Worm (Caenorhabditis elegans) whole organism, young adult: Measurements from ENCODE around the gene anmt-2.

Experiments
- B0019.2 ChIP-seq: fragments of 200-800 bp; sonication (Bioruptor generic); conservative IDR thresholded peaks from 2 replicates; pipeline ENCODE4 v1.3.6; 2022; ENCODE audit warnings: missing genetic modification reagents, missing genetic modification characterization, missing compliant biosample characterization
- B0261.1 ChIP-seq: sonication (generic microtip); optimal IDR thresholded peaks from 2 replicates; lab custom pipeline; 2016; ENCODE audit warnings: mild to moderate bottlenecking, missing genetic modification characterization, moderate library complexity, missing compliant biosample characterization
- C06A6.2 ChIP-seq: fragments of 200-800 bp; sonication (Bioruptor generic); conservative IDR thresholded peaks from 2 replicates; pipeline ENCODE4 v1.3.6; 2022; ENCODE audit warnings: missing genetic modification characterization, missing compliant biosample characterization
- F10E7.11 ChIP-seq: sonication (generic microtip); optimal IDR thresholded peaks from 2 replicates; lab custom pipeline; 2017; ENCODE audit warnings: mild to moderate bottlenecking, missing genetic modification characterization, moderate library complexity, missing compliant biosample characterization
- F22D6.2 ChIP-seq: sonication (generic microtip); optimal IDR thresholded peaks from 2 replicates; lab custom pipeline; 2016; ENCODE audit warnings: mild to moderate bottlenecking, missing genetic modification characterization, missing compliant biosample characterization
- F33H1.4 ChIP-seq: fragments of 200-800 bp; sonication (Bioruptor generic); IDR thresholded peaks from 2 replicates; pipeline ENCODE4 v1.3.6; 2022; ENCODE audit warnings: missing genetic modification reagents, missing genetic modification characterization, missing compliant biosample characterization
- F37B4.10 ChIP-seq: fragments of 200-800 bp; sonication (Bioruptor generic); IDR thresholded peaks from 2 replicates; pipeline ENCODE4 v1.3.6; 2022; ENCODE audit warnings: missing genetic modification characterization, missing compliant biosample characterization
- K11D2.4 ChIP-seq: fragments of 200-800 bp; sonication (Bioruptor generic); IDR thresholded peaks from 2 replicates; pipeline ENCODE4 v1.3.6; 2022; ENCODE audit warnings: missing genetic modification reagents, missing genetic modification characterization, missing compliant biosample characterization
- Y53G8AR.9 ChIP-seq: fragments of 200-800 bp; sonication (Bioruptor generic); conservative IDR thresholded peaks from 2 replicates; pipeline ENCODE4 v1.3.6; 2022; ENCODE audit warnings: missing genetic modification reagents, missing genetic modification characterization, missing compliant biosample characterization
- Y67H2A.10 ChIP-seq: fragments of 200-800 bp; sonication (Bioruptor generic); conservative IDR thresholded peaks from 2 replicates; pipeline ENCODE4 v1.3.6; 2022; ENCODE audit warnings: missing genetic modification reagents, missing genetic modification characterization, missing compliant biosample characterization
- Y95B8A.8 ChIP-seq: fragments of 200-800 bp; sonication (Bioruptor generic); IDR thresholded peaks from 2 replicates; pipeline ENCODE4 v1.3.6; 2022; ENCODE audit warnings: missing genetic modification reagents, missing genetic modification characterization, missing compliant biosample characterization
- ama-1 ChIP-seq, 3 experiments: fragments of 150-350 bp in 1 of 3; sonication (generic microtip) in 2 of 3; optimal IDR thresholded peaks; 2 replicates each; lab custom pipeline; 2014 to 2018; ENCODE audit warnings: missing biosample characterization in 2 of 3, missing genetic modification characterization in 2 of 3, missing genetic modification reagents in 2 of 3
- aptf-2 ChIP-seq: fragments of 200-800 bp; sonication (Bioruptor generic); conservative IDR thresholded peaks from 2 replicates; pipeline ENCODE4 v1.3.6; 2022; ENCODE audit warnings: missing genetic modification reagents, missing genetic modification characterization, missing compliant biosample characterization
- aptf-3 ChIP-seq: fragments of 200-800 bp; sonication (Bioruptor generic); IDR thresholded peaks from 2 replicates; pipeline ENCODE4 v1.3.6; 2022; ENCODE audit warnings: missing genetic modification characterization, missing compliant biosample characterization
- attf-3 ChIP-seq: fragments of 200-800 bp; sonication (Bioruptor generic); conservative IDR thresholded peaks from 2 replicates; pipeline ENCODE4 v1.3.6; 2022; ENCODE audit warnings: missing genetic modification reagents, missing genetic modification characterization, missing compliant biosample characterization
- bed-1 ChIP-seq: fragments of 200-800 bp; sonication (Bioruptor generic); IDR thresholded peaks from 2 replicates; pipeline ENCODE4 v1.3.6; 2022; ENCODE audit warnings: missing genetic modification reagents, missing genetic modification characterization, missing compliant biosample characterization
- cebp-2 ChIP-seq: fragments of 200-800 bp; sonication (Bioruptor generic); IDR thresholded peaks from 2 replicates; pipeline ENCODE4 v1.3.6; 2022; ENCODE audit warnings: missing genetic modification characterization, missing compliant biosample characterization
- ceh-100 ChIP-seq: fragments of 200-800 bp; sonication (Bioruptor generic); IDR thresholded peaks from 2 replicates; pipeline ENCODE4 v1.3.6; 2022; ENCODE audit warnings: missing genetic modification reagents, missing genetic modification characterization, missing compliant biosample characterization
- dox-1 ChIP-seq: fragments of 200-800 bp; sonication (Bioruptor generic); IDR thresholded peaks from 2 replicates; pipeline ENCODE4 v1.3.6; 2022; ENCODE audit warnings: missing genetic modification reagents, missing genetic modification characterization, missing compliant biosample characterization
- dpff-1 ChIP-seq: sonication (generic microtip); optimal IDR thresholded peaks from 2 replicates; lab custom pipeline; 2017; ENCODE audit warnings: mild to moderate bottlenecking, missing genetic modification characterization, missing compliant biosample characterization
- egl-44 ChIP-seq: fragments of 200-800 bp; sonication (Bioruptor generic); IDR thresholded peaks from 2 replicates; pipeline ENCODE4 v1.3.6; 2022; ENCODE audit warnings: missing genetic modification reagents, missing genetic modification characterization, missing compliant biosample characterization
- ets-4 ChIP-seq: fragments of 200-800 bp; sonication (Bioruptor generic); optimal IDR thresholded peaks from 2 replicates; lab custom pipeline; 2018; ENCODE audit warnings: mild to moderate bottlenecking, missing genetic modification characterization, missing compliant biosample characterization
- hlh-26 ChIP-seq: fragments of 200-800 bp; sonication (Bioruptor generic); conservative IDR thresholded peaks from 2 replicates; pipeline ENCODE4 v1.3.6; 2022; ENCODE audit warnings: missing genetic modification reagents, missing genetic modification characterization, missing compliant biosample characterization
- hmg-20 ChIP-seq: fragments of 200-800 bp; sonication (Bioruptor generic); IDR thresholded peaks from 2 replicates; pipeline ENCODE4 v1.3.6; 2022; ENCODE audit warnings: missing genetic modification reagents, missing genetic modification characterization, missing compliant biosample characterization
- hsf-1 ChIP-seq: fragments of 200-800 bp; sonication (Bioruptor generic); IDR thresholded peaks from 2 replicates; pipeline ENCODE4 v1.3.6; 2022; ENCODE audit warnings: missing genetic modification reagents, missing genetic modification characterization, missing compliant biosample characterization
- let-526 ChIP-seq: fragments of 200-800 bp; sonication (Bioruptor generic); IDR thresholded peaks from 2 replicates; pipeline ENCODE4 v1.3.6; 2022; ENCODE audit warnings: missing genetic modification reagents, missing genetic modification characterization, missing compliant biosample characterization
- lin-40 ChIP-seq: sonication (generic microtip); optimal IDR thresholded peaks from 2 replicates; lab custom pipeline; 2016; ENCODE audit warnings: missing genetic modification characterization, mild to moderate bottlenecking, missing compliant biosample characterization, missing genotype, missing genetic modification reagents
- lsl-1 ChIP-seq: fragments of 200-800 bp; sonication (Bioruptor generic); optimal IDR thresholded peaks from 2 replicates; lab custom pipeline; 2018; ENCODE audit warnings: mild to moderate bottlenecking, missing genetic modification characterization, moderate library complexity, missing compliant biosample characterization
- madf-3 ChIP-seq: fragments of 200-800 bp; sonication (Bioruptor generic); IDR thresholded peaks from 2 replicates; pipeline ENCODE4 v1.3.6; 2022; ENCODE audit warnings: missing genetic modification reagents, missing genetic modification characterization, missing compliant biosample characterization
- mcd-1 ChIP-seq: fragments of 200-800 bp; sonication (Bioruptor generic); IDR thresholded peaks from 2 replicates; pipeline ENCODE4 v1.3.6; 2022; ENCODE audit warnings: missing genetic modification reagents, missing genetic modification characterization, missing compliant biosample characterization
- nfya-1 ChIP-seq: sonication (generic microtip); optimal IDR thresholded peaks from 2 replicates; lab custom pipeline; 2017; ENCODE audit warnings: antibody characterized with exemption, missing compliant biosample characterization, missing genetic modification characterization, borderline replicate concordance; ENCODE audit not compliant: insufficient read depth
- nhr-179 ChIP-seq: sonication (generic microtip); optimal IDR thresholded peaks from 2 replicates; lab custom pipeline; 2016; ENCODE audit warnings: mild to moderate bottlenecking, missing genetic modification characterization, missing compliant biosample characterization
- nhr-80 ChIP-seq: sonication (generic microtip); optimal IDR thresholded peaks from 2 replicates; lab custom pipeline; 2016; ENCODE audit warnings: missing genetic modification characterization, missing compliant biosample characterization
- repo-1 ChIP-seq: sonication (generic microtip); optimal IDR thresholded peaks from 2 replicates; lab custom pipeline; 2017; ENCODE audit warnings: mild to moderate bottlenecking, missing genetic modification characterization, missing compliant biosample characterization
- rpc-1 ChIP-seq, 2 experiments: fragments of 150-350 bp in 1 of 2; sonication (generic microtip) in 1 of 2; optimal IDR thresholded peaks; 2 replicates each; lab custom pipeline; 2014 to 2018; ENCODE audit warnings: missing biosample characterization in 1 of 2, missing genetic modification characterization in 1 of 2, missing genetic modification reagents in 1 of 2, missing genotype in 1 of 2
- sea-2 ChIP-seq: fragments of 200-800 bp; sonication (Bioruptor generic); IDR thresholded peaks from 2 replicates; pipeline ENCODE4 v1.3.6; 2022; ENCODE audit warnings: missing genetic modification characterization, missing compliant biosample characterization
- snpc-1.3 ChIP-seq: sonication (generic microtip); optimal IDR thresholded peaks from 2 replicates; lab custom pipeline; 2017; ENCODE audit warnings: missing genetic modification characterization, mild to moderate bottlenecking, missing compliant biosample characterization, antibody characterized with exemption, moderate library complexity, missing genotype, missing genetic modification reagents; ENCODE audit not compliant: insufficient read depth
- sptf-2 ChIP-seq: fragments of 200-800 bp; sonication (Bioruptor generic); optimal IDR thresholded peaks from 2 replicates; lab custom pipeline; 2018; ENCODE audit warnings: mild to moderate bottlenecking, missing genetic modification characterization, missing compliant biosample characterization
- tbx-9 ChIP-seq: sonication (generic microtip); optimal IDR thresholded peaks from 2 replicates; lab custom pipeline; 2016; ENCODE audit warnings: borderline replicate concordance, missing genetic modification characterization, inconsistent platforms, missing compliant biosample characterization
- tlf-1 ChIP-seq: fragments of 200-800 bp; sonication (Bioruptor generic); optimal IDR thresholded peaks from 2 replicates; lab custom pipeline; 2018; ENCODE audit warnings: mild to moderate bottlenecking, missing genetic modification characterization, missing compliant biosample characterization
- unc-62 ChIP-seq: fragments of 150-350 bp; optimal IDR thresholded peaks from 2 replicates; lab custom pipeline; 2014; ENCODE audit warnings: missing biosample characterization, missing genetic modification reagents, missing genetic modification characterization
- zim-3 ChIP-seq: sonication (generic microtip); optimal IDR thresholded peaks from 2 replicates; lab custom pipeline; 2017; ENCODE audit warnings: mild to moderate bottlenecking, missing genetic modification characterization, moderate library complexity, missing compliant biosample characterization
- ztf-25 ChIP-seq: fragments of 200-800 bp; sonication (Bioruptor generic); IDR thresholded peaks from 2 replicates; pipeline ENCODE4 v1.3.6; 2022; ENCODE audit warnings: missing genetic modification reagents, missing genetic modification characterization, missing compliant biosample characterization

anmt-2 gene

DNA sequence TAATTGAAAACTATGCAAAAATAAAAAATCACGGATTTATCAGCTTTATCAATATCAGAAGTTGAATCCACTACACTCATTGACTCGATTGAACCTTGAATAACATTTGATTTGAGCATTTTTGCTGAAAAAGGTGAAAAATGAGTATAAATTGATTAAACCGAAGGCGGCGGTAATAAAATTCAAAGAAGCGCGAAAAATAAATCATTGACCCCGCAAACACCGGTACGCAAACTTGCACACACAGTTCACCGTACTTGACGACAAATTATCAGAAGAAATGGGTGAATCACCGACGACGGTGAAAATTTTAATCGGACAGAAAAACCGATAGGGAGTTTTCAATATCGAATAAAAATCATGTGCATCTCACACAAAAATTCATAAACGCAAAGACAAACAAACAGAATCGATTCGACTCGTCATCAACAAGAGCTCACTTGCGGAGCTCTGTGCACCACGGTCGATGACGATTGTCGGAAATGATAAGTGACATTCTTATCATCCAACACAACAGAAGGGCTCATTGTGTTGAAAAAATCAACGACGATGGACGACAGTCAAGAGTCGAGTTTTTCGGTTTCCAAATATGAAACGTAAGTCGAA, 8.0 kb downstream of the anmt-2 start, which contains the start of the genes wht-7 and Y42G9A.1 (continued):
- no peak for TF ChIP-seq tlf-1 (GFP tag; lab: Kevin White, UChicago)
- no peak for TF ChIP-seq aptf-3
- no peak for TF ChIP-seq madf-3
- no peak for TF ChIP-seq B0261.1 (tag; lab: Kevin White, UChicago)
- peak; percentile 40 for TF ChIP-seq lsl-1 (GFP tag; lab: Kevin White, UChicago)
- TF ChIP-seq sptf-2 (GFP tag; lab: Kevin White, UChicago): no peak
- TF ChIP-seq rpc-1 (optimal IDR thresholded peaks at IDR 0.05; lab: Kevin White, UChicago): no peak
- TF ChIP-seq rpc-1 (tag; optimal IDR thresholded peaks at IDR 0.05; lab: Kevin White, UChicago): no peak
- TF ChIP-seq nhr-80 (tag; lab: Kevin White, UChicago): peak; percentile 83
- TF ChIP-seq let-526: no peak
- no peak for TF ChIP-seq hlh-26 (GFP tag; lab: Robert Waterston, UW)
- TF ChIP-seq sea-2 (GFP tag; lab: Robert Waterston, UW): no peak
- no peak for TF ChIP-seq hsf-1
- no peak for TF ChIP-seq bed-1 (GFP tag; lab: Robert Waterston, UW)
- no peak for TF ChIP-seq ztf-25 (GFP tag; lab: Robert Waterston, UW)
- TF ChIP-seq hmg-20: no peak
- no peak for TF ChIP-seq nhr-179 (tag; lab: Kevin White, UChicago)
- no peak for TF ChIP-seq ama-1 (optimal IDR thresholded peaks at IDR 0.05; lab: Kevin White, UChicago)
- TF ChIP-seq ama-1 (GFP tag; optimal IDR thresholded peaks at IDR 0.05; lab: Kevin White, UChicago): no peak
- TF ChIP-seq aptf-2 (GFP tag; lab: Robert Waterston, UW): no peak
- 0 out of 2 replicates have a peak, but pooled peaks have one; percentile 25 for TF ChIP-seq F33H1.4 (GFP tag; lab: Robert Waterston, UW)
- TF ChIP-seq unc-62: no peak
- peak; percentile 11 for TF ChIP-seq repo-1 (tag; lab: Kevin White, UChicago)
- TF ChIP-seq zim-3 (tag; lab: Kevin White, UChicago): no peak
- no peak for TF ChIP-seq snpc-1.3 (tag; lab: Kevin White, UChicago)
- TF ChIP-seq F37B4.10 (GFP tag; lab: Robert Waterston, UW): no peak
- peak; percentile 41; the same call in 1 of the 2 replicates for TF ChIP-seq attf-3 (GFP tag; lab: Robert Waterston, UW)
- TF ChIP-seq B0019.2 (GFP tag; lab: Robert Waterston, UW): 0 out of 2 replicates have a peak, but pooled peaks have one; percentile 16
- TF ChIP-seq F10E7.11 (tag; lab: Kevin White, UChicago): no peak
- TF ChIP-seq ceh-100 (GFP tag; lab: Robert Waterston, UW): no peak
- TF ChIP-seq ets-4: no peak
- no peak for TF ChIP-seq nfya-1 (tag; lab: Kevin White, UChicago)
- no peak for TF ChIP-seq F22D6.2
- no peak for TF ChIP-seq K11D2.4
- TF ChIP-seq tbx-9: no peak
- no peak for TF ChIP-seq cebp-2 (GFP tag; lab: Robert Waterston, UW)
- peak; percentile 40; the same call in 1 of the 2 replicates for TF ChIP-seq dox-1 (GFP tag; lab: Robert Waterston, UW)
- no peak for TF ChIP-seq Y67H2A.10 (GFP tag; lab: Robert Waterston, UW)

DNA sequence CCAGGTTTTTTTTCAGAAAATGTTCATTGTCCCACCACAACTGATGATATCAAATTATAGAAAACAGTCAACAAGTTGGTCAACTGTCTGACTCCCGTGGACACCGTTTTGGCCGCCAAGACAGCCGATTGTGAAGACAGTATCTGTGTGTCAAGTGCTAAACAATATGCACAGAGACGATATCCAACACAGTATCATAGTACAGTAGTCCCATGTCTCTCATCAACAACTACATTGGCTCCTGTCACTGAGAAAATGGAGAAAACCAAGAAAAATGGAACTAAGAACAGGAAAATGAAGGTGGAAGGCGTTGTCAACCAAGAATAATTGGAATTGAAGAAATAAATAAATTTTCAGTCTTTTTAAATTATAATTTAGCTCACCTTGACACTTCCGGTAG, 8.9 kb downstream of the anmt-2 start:
- TF ChIP-seq Y95B8A.8 (GFP tag; lab: Robert Waterston, UW): no peak
- TF ChIP-seq egl-44 (GFP tag; lab: Robert Waterston, UW): no peak
- TF ChIP-seq lin-40 (tag; lab: Kevin White, UChicago): no peak
- TF ChIP-seq Y53G8AR.9: peak; percentile 36; the same call in 1 of the 2 replicates
- TF ChIP-seq mcd-1 (GFP tag; lab: Robert Waterston, UW): 0 out of 2 replicates have a peak, but pooled peaks have one; percentile 3
- peak; percentile 49 for TF ChIP-seq zim-3 (tag; lab: Kevin White, UChicago)
- TF ChIP-seq cebp-2 (GFP tag; lab: Robert Waterston, UW): 0 out of 2 replicates have a peak, but pooled peaks have one; percentile 52
- 0 out of 2 replicates have a peak, but pooled peaks have one; percentile 17 for TF ChIP-seq C06A6.2
- peak; percentile 43 for TF ChIP-seq dpff-1 (tag; lab: Kevin White, UChicago)
- TF ChIP-seq, all 124 proteins: peak for 6
